Worm (Caenorhabditis elegans) whole organism, early embryonic: Measurements from ENCODE around the gene F56D5.5.

ENCODE experiments used
- B0310.2 ChIP-seq: sonication (generic microtip); optimal IDR thresholded peaks from 2 replicates; lab custom pipeline; 2016; ENCODE audit warnings: mild to moderate bottlenecking, missing genetic modification characterization, missing compliant biosample characterization
- ama-1 ChIP-seq: fragments of 150-350 bp; optimal IDR thresholded peaks from 2 replicates; lab custom pipeline; 2014
- ceh-36 ChIP-seq: sonication (generic microtip); optimal IDR thresholded peaks from 2 replicates; lab custom pipeline; 2016; ENCODE audit warnings: missing genetic modification characterization, inconsistent platforms, missing compliant biosample characterization
- ets-7 ChIP-seq: sonication (generic microtip); optimal IDR thresholded peaks from 2 replicates; lab custom pipeline; 2016; ENCODE audit warnings: missing genotype, missing genetic modification characterization, missing compliant biosample characterization
- flt-1 ChIP-seq: fragments of 200-800 bp; sonication (Bioruptor generic); IDR thresholded peaks from 2 replicates; pipeline ENCODE4 v1.3.6; 2022; ENCODE audit warnings: missing genetic modification characterization, missing compliant biosample characterization
- hmg-4 ChIP-seq: fragments of 200-800 bp; sonication (Bioruptor generic); optimal IDR thresholded peaks from 2 replicates; lab custom pipeline; 2018; ENCODE audit warnings: mild to moderate bottlenecking, missing genetic modification characterization, missing compliant biosample characterization
- hnd-1 ChIP-seq: sonication (generic microtip); optimal IDR thresholded peaks from 2 replicates; lab custom pipeline; 2016; ENCODE audit warnings: missing genetic modification characterization, missing compliant biosample characterization
- scrt-1 ChIP-seq: fragments of 200-800 bp; sonication (Bioruptor generic); IDR thresholded peaks from 2 replicates; pipeline ENCODE4 v1.3.6; 2022; ENCODE audit warnings: missing genetic modification characterization, missing compliant biosample characterization
- sea-1 ChIP-seq: fragments of 200-800 bp; sonication (Bioruptor generic); conservative IDR thresholded peaks from 2 replicates; pipeline ENCODE4 v1.3.6; 2022; ENCODE audit warnings: missing genetic modification characterization, missing compliant biosample characterization
- tbx-11 ChIP-seq: fragments of 200-800 bp; sonication (Bioruptor generic); IDR thresholded peaks from 2 replicates; pipeline ENCODE4 v1.3.6; 2022; ENCODE audit warnings: missing genetic modification characterization, missing compliant biosample characterization
- tbx-37 ChIP-seq: fragments of 200-800 bp; sonication (Bioruptor generic); conservative IDR thresholded peaks from 2 replicates; pipeline ENCODE4 v1.3.6; 2022; ENCODE audit warnings: missing genetic modification reagents, missing genetic modification characterization, missing compliant biosample characterization

F56D5.5 gene

ce11 chrIV:9366411-9366810 lies 41.5 kb downstream of the F56D5.5 start, which contains the start of gene pezo-1:
Gene pezo-1, minus strand, starts transcription at chrIV:9366511.
- TF ChIP-seq tbx-11 (GFP tag; lab: Robert Waterston, UW): no peak
- no peak for TF ChIP-seq hnd-1
- TF ChIP-seq B0310.2: no peak
- TF ChIP-seq sea-1 (GFP tag; lab: Robert Waterston, UW): no peak
- TF ChIP-seq tbx-37 (GFP tag; lab: Robert Waterston, UW): no peak
- TF ChIP-seq scrt-1 (GFP tag; lab: Robert Waterston, UW): no peak
- TF ChIP-seq hmg-4 (GFP tag; lab: Kevin White, UChicago): no peak
- no peak for TF ChIP-seq ets-7 (tag; lab: Kevin White, UChicago)
- TF ChIP-seq ceh-36 (tag; lab: Kevin White, UChicago): no peak
- no peak for TF ChIP-seq ama-1 (lab: Kevin White, UChicago)
- no peak for TF ChIP-seq flt-1 (GFP tag; lab: Robert Waterston, UW)
